Worm (Caenorhabditis elegans): ENCODE data around the gene dpl-1.

Gene dpl-1

ce11 chrII:9160197-9160806 is 9.4 kb upstream of the dpl-1 start (continued):
- TF ChIP-seq unc-62 (GFP tag; optimal IDR thresholded peaks at IDR 0.05) (no peak), snu-23 (GFP tag; optimal IDR thresholded peaks at IDR 0.05) (peak; percentile 43), ceh-90 (tag; optimal IDR thresholded peaks at IDR 0.05) (no peak), fkh-10 (GFP tag; optimal IDR thresholded peaks at IDR 0.05) (no peak), mab-9 (GFP tag; IDR thresholded peaks at IDR 0.05) (no peak), ceh-63 (GFP tag; optimal IDR thresholded peaks at IDR 0.05) (no peak), sox-4 (tag; optimal IDR thresholded peaks at IDR 0.05) (no peak), hlh-17 (GFP tag; optimal IDR thresholded peaks at IDR 0.05; ENCODE audit: borderline replicate concordance) (no peak), dpl-1 (GFP tag; optimal IDR thresholded peaks at IDR 0.05) (no peak), unc-30 (tag; optimal IDR thresholded peaks at IDR 0.05) (no peak), lsy-2 (tag; optimal IDR thresholded peaks at IDR 0.05) (no peak), lin-15B (tag; optimal IDR thresholded peaks at IDR 0.05) (no peak), nhr-90 (tag; optimal IDR thresholded peaks at IDR 0.05; ENCODE audit: poor library complexity) (peak; percentile 65), C04F5.9 (tag; optimal IDR thresholded peaks at IDR 0.05) (no peak)

ce11 chrII:9161023-9161422 is 8.7 kb upstream of the dpl-1 start, which contains the start of gene rhy-1:
Gene rhy-1, plus strand, starts transcription at chrII:9161379.
- TF ChIP-seq C16A3.4 (tag; optimal IDR thresholded peaks at IDR 0.05) (no peak), irx-1 (tag; optimal IDR thresholded peaks at IDR 0.05) (no peak), lsy-2 (tag; optimal IDR thresholded peaks at IDR 0.05) (no peak), ceh-82 (tag; optimal IDR thresholded peaks at IDR 0.05) (no peak), snpc-4 (tag; optimal IDR thresholded peaks at IDR 0.05) (no peak), pax-3 (tag; optimal IDR thresholded peaks at IDR 0.05) (no peak), nhr-71 (tag; optimal IDR thresholded peaks at IDR 0.05) (peak; percentile 51), isw-1 (GFP tag; IDR thresholded peaks at IDR 0.05) (no peak), hlh-4 (tag; optimal IDR thresholded peaks at IDR 0.05) (no peak), elt-3 (tag; optimal IDR thresholded peaks at IDR 0.05) (peak in 4 of 6 experiments; percentile 15 to 60 (median 38)), aha-1 (tag; optimal IDR thresholded peaks at IDR 0.05) (no peak), nhr-85 (tag) (peak; percentile 75), nhr-20 (tag; optimal IDR thresholded peaks at IDR 0.05) (peak; percentile 76), tlp-1 (tag; optimal IDR thresholded peaks at IDR 0.05) (no peak), nhr-19 (GFP tag; conservative IDR thresholded peaks at IDR 0.05) (no peak), vab-15 (tag; optimal IDR thresholded peaks at IDR 0.05) (no peak), ceh-88 (GFP tag; IDR thresholded peaks at IDR 0.05) (no peak), snu-23 (GFP tag; optimal IDR thresholded peaks at IDR 0.05) (peak; percentile 25), blmp-1 (tag; optimal IDR thresholded peaks at IDR 0.05) (peak; percentile 2), dpl-1 (GFP tag; optimal IDR thresholded peaks at IDR 0.05) (no peak), lir-3 (tag; optimal IDR thresholded peaks at IDR 0.05; ENCODE audit: poor library complexity) (no peak), hlh-17 (GFP tag; optimal IDR thresholded peaks at IDR 0.05; ENCODE audit: borderline replicate concordance) (no peak), lin-15B (tag; optimal IDR thresholded peaks at IDR 0.05) (no peak), ztf-4 (tag; optimal IDR thresholded peaks at IDR 0.05) (no peak), nhr-237 (tag; optimal IDR thresholded peaks at IDR 0.05) (no peak), efl-3 (GFP tag; optimal IDR thresholded peaks at IDR 0.05) (no peak), lin-14 (GFP tag; optimal IDR thresholded peaks at IDR 0.05) (peak; percentile 27), C04F5.9 (tag; optimal IDR thresholded peaks at IDR 0.05) (no peak), elt-2 (tag; optimal IDR thresholded peaks at IDR 0.05) (no peak), nhr-47 (tag; optimal IDR thresholded peaks at IDR 0.05) (peak; percentile 21), nhr-11 (tag; optimal IDR thresholded peaks at IDR 0.05) (no peak), skn-1 (tag; optimal IDR thresholded peaks at IDR 0.05) (no peak), zag-1 (tag; optimal IDR thresholded peaks at IDR 0.05) (no peak), fos-1 (tag; optimal IDR thresholded peaks at IDR 0.05) (no peak), grh-1 (GFP tag; IDR thresholded peaks at IDR 0.05) (0 out of 2 replicates have a peak, but pooled peaks have one; percentile 20), jun-1 (tag; optimal IDR thresholded peaks at IDR 0.05) (no peak), pqm-1 (tag; optimal IDR thresholded peaks at IDR 0.05) (no peak), swsn-7 (tag; optimal IDR thresholded peaks at IDR 0.05) (no peak), sup-37 (GFP tag; optimal IDR thresholded peaks at IDR 0.05) (no peak), unc-62 (GFP tag; optimal IDR thresholded peaks at IDR 0.05) (no peak), ztf-11 (tag; optimal IDR thresholded peaks at IDR 0.05) (no peak), fkh-10 (GFP tag; optimal IDR thresholded peaks at IDR 0.05) (no peak), ceh-8 (GFP tag; optimal IDR thresholded peaks at IDR 0.05) (no peak)
